Worm (Caenorhabditis elegans) whole organism, early embryonic: ENCODE results near the gene T01C8.2.

Source experiments
- aly-1 ChIP-seq: sonication (generic microtip); optimal IDR thresholded peaks from 2 replicates; lab custom pipeline; 2016; ENCODE audit warnings: missing genetic modification characterization, missing compliant biosample characterization
- ama-1 ChIP-seq: fragments of 150-350 bp; optimal IDR thresholded peaks from 2 replicates; lab custom pipeline; 2014
- ceh-13 ChIP-seq: fragments of 200-800 bp; sonication (Bioruptor generic); optimal IDR thresholded peaks from 2 replicates; lab custom pipeline; 2018; ENCODE audit warnings: mild to moderate bottlenecking, missing genetic modification characterization, missing compliant biosample characterization
- ceh-36 ChIP-seq: sonication (generic microtip); optimal IDR thresholded peaks from 2 replicates; lab custom pipeline; 2016; ENCODE audit warnings: missing genetic modification characterization, inconsistent platforms, missing compliant biosample characterization
- flt-1 ChIP-seq: fragments of 200-800 bp; sonication (Bioruptor generic); IDR thresholded peaks from 2 replicates; pipeline ENCODE4 v1.3.6; 2022; ENCODE audit warnings: missing genetic modification characterization, missing compliant biosample characterization
- sea-1 ChIP-seq: fragments of 200-800 bp; sonication (Bioruptor generic); conservative IDR thresholded peaks from 2 replicates; pipeline ENCODE4 v1.3.6; 2022; ENCODE audit warnings: missing genetic modification characterization, missing compliant biosample characterization
- tbx-11 ChIP-seq: fragments of 200-800 bp; sonication (Bioruptor generic); IDR thresholded peaks from 2 replicates; pipeline ENCODE4 v1.3.6; 2022; ENCODE audit warnings: missing genetic modification characterization, missing compliant biosample characterization
- tbx-37 ChIP-seq: fragments of 200-800 bp; sonication (Bioruptor generic); conservative IDR thresholded peaks from 2 replicates; pipeline ENCODE4 v1.3.6; 2022; ENCODE audit warnings: missing genetic modification reagents, missing genetic modification characterization, missing compliant biosample characterization
- tra-4 ChIP-seq: sonication (generic microtip); optimal IDR thresholded peaks from 2 replicates; lab custom pipeline; 2017; ENCODE audit warnings: missing genetic modification characterization, missing compliant biosample characterization

DNA sequence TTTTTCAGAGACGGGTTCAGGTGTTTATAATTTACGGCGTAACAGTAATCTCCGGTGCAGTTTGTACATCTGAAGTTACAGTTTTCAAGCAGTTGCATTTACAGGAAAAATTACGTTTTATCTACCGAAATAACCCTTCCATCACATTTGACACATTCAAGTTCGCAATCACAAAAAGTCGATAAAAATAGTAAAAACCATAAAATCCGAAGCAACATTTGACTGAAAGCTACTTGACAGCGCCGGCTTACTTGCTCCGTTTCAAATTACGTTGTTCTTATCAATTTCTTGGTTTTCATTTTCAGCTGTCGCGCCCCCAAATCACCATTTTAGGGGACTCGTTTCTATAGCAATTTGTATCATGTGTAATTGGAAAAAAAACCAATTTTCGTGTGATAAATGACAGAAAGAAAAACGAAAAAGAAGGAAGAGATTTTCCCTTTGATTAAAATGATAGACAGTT is 3.4 kb upstream of the T01C8.2 start, which contains the start of gene T01C8.3:
- no peak for TF ChIP-seq flt-1 (GFP tag; lab: Robert Waterston, UW)
- no peak for TF ChIP-seq tbx-11
- TF ChIP-seq ceh-36 (tag; lab: Kevin White, UChicago) = no peak
- no peak for TF ChIP-seq tbx-37 (GFP tag; lab: Robert Waterston, UW)
- TF ChIP-seq sea-1 (GFP tag; lab: Robert Waterston, UW) = no peak
- no peak for TF ChIP-seq ama-1 (lab: Kevin White, UChicago)
- TF ChIP-seq tra-4 (tag; lab: Kevin White, UChicago) = no peak
- no peak for TF ChIP-seq aly-1 (tag; lab: Kevin White, UChicago)
- no peak for TF ChIP-seq ceh-13
